Worm (Caenorhabditis elegans) whole organism, midembryonic: Measurements from ENCODE around the gene F26A1.4.

Source experiments
- klf-2 ChIP-seq: fragments of 200-800 bp; sonication (Bioruptor generic); conservative IDR thresholded peaks from 2 replicates; pipeline ENCODE4 v1.3.6; 2022; ENCODE audit warnings: missing genetic modification reagents, missing genetic modification characterization, missing compliant biosample characterization
- med-1 ChIP-seq: sonication (generic microtip); optimal IDR thresholded peaks from 2 replicates; lab custom pipeline; 2017; ENCODE audit warnings: missing genetic modification characterization, mild to moderate bottlenecking, missing compliant biosample characterization, antibody characterized with exemption, missing genetic modification reagents; ENCODE audit not compliant: insufficient read depth
- ztf-23 ChIP-seq: fragments of 200-800 bp; sonication (Bioruptor generic); IDR thresholded peaks from 2 replicates; pipeline ENCODE4 v1.3.6; 2022; ENCODE audit warnings: missing genetic modification reagents, missing genetic modification characterization, missing compliant biosample characterization

DNA sequence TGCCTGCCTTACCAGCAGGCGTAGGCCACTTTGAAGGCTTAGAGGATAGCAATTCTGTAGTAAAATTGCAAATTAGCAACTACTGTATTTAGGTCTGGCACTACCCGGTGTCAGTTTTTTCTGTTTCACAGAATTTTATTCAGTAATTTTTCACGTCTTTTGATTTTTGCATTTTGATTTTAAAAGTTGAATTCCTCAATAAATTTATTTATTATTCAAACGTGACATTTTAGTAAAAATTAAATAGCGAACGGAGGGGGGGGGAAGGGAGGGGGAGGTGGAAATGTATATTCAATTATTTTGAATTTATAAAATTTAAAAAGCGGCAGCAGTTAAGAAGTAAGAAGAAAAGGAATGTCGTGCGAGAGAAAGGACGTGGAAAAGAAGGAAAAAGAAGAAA, at the start of gene F26A1.4:
- no peak for TF ChIP-seq ztf-23 (GFP tag; lab: Robert Waterston, UW)
- TF ChIP-seq klf-2 (GFP tag; lab: Robert Waterston, UW): no peak
- no peak for TF ChIP-seq med-1
